Fruit fly (Drosophila melanogaster): ENCODE measurements around the gene Lip4.

The Lip4 gene

DNA sequence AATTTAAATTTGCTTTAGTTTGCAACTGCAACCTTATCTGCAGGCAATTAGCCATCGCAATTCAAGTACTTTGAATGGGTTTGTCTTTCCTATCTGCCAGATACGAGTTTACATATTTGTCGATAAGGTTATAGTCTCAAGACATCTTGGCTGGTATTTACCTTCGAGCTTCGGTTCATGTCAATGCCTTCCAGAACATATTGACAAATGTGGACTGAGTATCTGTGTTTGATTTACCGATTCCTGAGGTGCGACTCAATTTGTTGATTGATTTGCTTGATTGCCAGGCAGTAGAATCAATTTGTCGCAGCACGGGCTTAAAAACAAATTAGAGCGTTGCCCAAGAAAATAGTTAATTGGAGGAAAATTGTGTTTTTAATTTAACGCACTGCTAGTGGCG is 25.4 kb downstream of the Lip4 start (continued):
- TF ChIP-seq CG34422 (GFP tag; IDR thresholded peaks at IDR 0.05) = no peak
- TF ChIP-seq lola (GFP tag; optimal IDR thresholded peaks at IDR 0.05) = peak in 1 of 3 experiments; percentile 55
- TF ChIP-seq CG4854 (GFP tag; optimal IDR thresholded peaks at IDR 0.05) = no peak
- TF ChIP-seq E2f1 (GFP tag; IDR thresholded peaks at IDR 0.05) = peak; percentile 16; the same call in 1 of the 2 replicates
- no peak for TF ChIP-seq eyg (GFP tag; optimal IDR thresholded peaks at IDR 0.05)
- TF ChIP-seq stwl (tag; optimal IDR thresholded peaks at IDR 0.05) = no peak
- peak; percentile 6 for TF ChIP-seq CG12236 (GFP tag; optimal IDR thresholded peaks at IDR 0.05)
- no peak for TF ChIP-seq CG9932 (GFP tag; IDR thresholded peaks at IDR 0.05)
- peak; percentile 58 for TF ChIP-seq Vsx1 (GFP tag; optimal IDR thresholded peaks at IDR 0.05)
- no peak for TF ChIP-seq HLH54F (GFP tag; optimal IDR thresholded peaks at IDR 0.05)
- 0 out of 2 replicates have a peak, but pooled peaks have one; percentile 28 for TF ChIP-seq Atf6 (GFP tag; IDR thresholded peaks at IDR 0.05)
- TF ChIP-seq Lpt (GFP tag; optimal IDR thresholded peaks at IDR 0.05) = no peak
- TF ChIP-seq E2f2 (GFP tag; IDR thresholded peaks at IDR 0.05) = no peak
- TF ChIP-seq CG6272 (GFP tag; IDR thresholded peaks at IDR 0.05) = no peak
- no peak for TF ChIP-seq NK7.1 (GFP tag; optimal IDR thresholded peaks at IDR 0.05)
- TF ChIP-seq H15 (GFP tag; IDR thresholded peaks at IDR 0.05) = no peak
- peak; percentile 10 for TF ChIP-seq fd3F (GFP tag; optimal IDR thresholded peaks at IDR 0.05)
- peak; percentile 54 for TF ChIP-seq gem (tag; optimal IDR thresholded peaks at IDR 0.05)
- TF ChIP-seq nerfin-1 (tag; optimal IDR thresholded peaks at IDR 0.05) = peak; percentile 24
- no peak for TF ChIP-seq tna (GFP tag; IDR thresholded peaks at IDR 0.05; ENCODE audit: partially characterized antibody)
- TF ChIP-seq CG13123 (GFP tag; optimal IDR thresholded peaks at IDR 0.05) = peak; percentile 28
- no peak for TF ChIP-seq CG7786 (GFP tag; optimal IDR thresholded peaks at IDR 0.05)
- no peak for TF ChIP-seq crol (GFP tag; IDR thresholded peaks at IDR 0.05)
- TF ChIP-seq Atf3 (GFP tag; optimal IDR thresholded peaks at IDR 0.05) = no peak
- no peak for TF ChIP-seq hth (optimal IDR thresholded peaks at IDR 0.05)
- no peak for TF ChIP-seq CG13296 (GFP tag; optimal IDR thresholded peaks at IDR 0.05)
- peak; percentile 10 for TF ChIP-seq Sry-β (GFP tag; optimal IDR thresholded peaks at IDR 0.05)
- TF ChIP-seq fd102C (GFP tag; optimal IDR thresholded peaks at IDR 0.05) = peak; percentile 21
- TF ChIP-seq hb (GFP tag; IDR thresholded peaks at IDR 0.05; ENCODE audit: partially characterized antibody) = no peak
- no peak for TF ChIP-seq CG14667 (GFP tag; IDR thresholded peaks at IDR 0.05)
- no peak for TF ChIP-seq mam (GFP tag; optimal IDR thresholded peaks at IDR 0.05)
- TF ChIP-seq CG8290 (GFP tag; optimal IDR thresholded peaks at IDR 0.05) = peak; percentile 20
- peak; percentile 59 to 61 for TF ChIP-seq CG8290 (tag; optimal IDR thresholded peaks at IDR 0.05)
- peak; percentile 21 for TF ChIP-seq CG2712 (tag; optimal IDR thresholded peaks at IDR 0.05)
- TF ChIP-seq grn (GFP tag; optimal IDR thresholded peaks at IDR 0.05) = peak; percentile 87
- TF ChIP-seq CG5245 (GFP tag; optimal IDR thresholded peaks at IDR 0.05) = no peak
- peak; percentile 22 for TF ChIP-seq salm (tag; optimal IDR thresholded peaks at IDR 0.05)
- no peak for TF ChIP-seq HmgD (GFP tag; optimal IDR thresholded peaks at IDR 0.05)
- no peak for TF ChIP-seq ftz-f1 (GFP tag; optimal IDR thresholded peaks at IDR 0.05)
- TF ChIP-seq Lhr (GFP tag; optimal IDR thresholded peaks at IDR 0.05) = peak; percentile 35
- peak; percentile 28 for TF ChIP-seq CG5180 (GFP tag; optimal IDR thresholded peaks at IDR 0.05)
- no peak for TF ChIP-seq eve (GFP tag; optimal IDR thresholded peaks at IDR 0.05)
- TF ChIP-seq Bdp1 (GFP tag; optimal IDR thresholded peaks at IDR 0.05) = peak; percentile 43
- no peak for TF ChIP-seq Atf-2 (GFP tag; optimal IDR thresholded peaks at IDR 0.05)
- 0 out of 2 replicates have a peak, but pooled peaks have one; percentile 17 for TF ChIP-seq CG3847 (GFP tag; IDR thresholded peaks at IDR 0.05)
- peak; percentile 42; the same call in 1 of the 2 replicates for TF ChIP-seq CG10321 (GFP tag; IDR thresholded peaks at IDR 0.05)
- TF ChIP-seq Neu2 (GFP tag; optimal IDR thresholded peaks at IDR 0.05; ENCODE audit: borderline replicate concordance) = no peak
- peak; percentile 40 for TF ChIP-seq CG2678 (tag; optimal IDR thresholded peaks at IDR 0.05)
- TF ChIP-seq Chrac-16 (GFP tag; optimal IDR thresholded peaks at IDR 0.05) = no peak
- no peak for TF ChIP-seq Oaz (GFP tag; IDR thresholded peaks at IDR 0.05)
- TF ChIP-seq kni (GFP tag; optimal IDR thresholded peaks at IDR 0.05) = peak; percentile 17
- TF ChIP-seq br (optimal IDR thresholded peaks at IDR 0.05) = no peak
- peak; percentile 4 for TF ChIP-seq CG13775 (GFP tag; optimal IDR thresholded peaks at IDR 0.05)
